Worm (Caenorhabditis elegans) whole organism, L1 larva: ENCODE data around the gene col-42.

Experiments
- C04F5.9 ChIP-seq: sonication (generic microtip); optimal IDR thresholded peaks from 2 replicates; lab custom pipeline; 2016; ENCODE audit warnings: missing genetic modification characterization, missing compliant biosample characterization
- C16A3.4 ChIP-seq: fragments of 150-350 bp; optimal IDR thresholded peaks from 2 replicates; lab custom pipeline; 2014; ENCODE audit warnings: missing biosample characterization, missing genetic modification characterization
- C34B4.2 ChIP-seq: sonication (generic microtip); optimal IDR thresholded peaks from 2 replicates; lab custom pipeline; 2017; ENCODE audit warnings: mild to moderate bottlenecking, missing genetic modification characterization, missing compliant biosample characterization
- Y116A8C.19 ChIP-seq: sonication (generic microtip); optimal IDR thresholded peaks from 2 replicates; lab custom pipeline; 2016; ENCODE audit warnings: missing compliant biosample characterization, missing genetic modification characterization, borderline replicate concordance
- alr-1 ChIP-seq: fragments of 200-800 bp; sonication (Bioruptor generic); optimal IDR thresholded peaks from 2 replicates; lab custom pipeline; 2018; ENCODE audit warnings: borderline replicate concordance, mild to moderate bottlenecking, missing genetic modification characterization, missing compliant biosample characterization
- ceh-63 ChIP-seq: fragments of 200-800 bp; sonication (Bioruptor generic); optimal IDR thresholded peaks from 2 replicates; lab custom pipeline; 2018; ENCODE audit warnings: mild to moderate bottlenecking, missing genetic modification characterization, missing compliant biosample characterization
- ceh-8 ChIP-seq: fragments of 200-800 bp; sonication (Bioruptor generic); optimal IDR thresholded peaks from 2 replicates; lab custom pipeline; 2018; ENCODE audit warnings: mild to moderate bottlenecking, missing genetic modification characterization, moderate library complexity, missing compliant biosample characterization
- ceh-82 ChIP-seq, 3 experiments: fragments of 150-350 bp in 1 of 3; sonication (generic microtip) in 2 of 3; optimal IDR thresholded peaks; 2 replicates each; lab custom pipeline; 2014 to 2017; ENCODE audit warnings: missing biosample characterization in 3 of 3, missing genetic modification characterization in 3 of 3
- ceh-90 ChIP-seq: sonication (generic microtip); optimal IDR thresholded peaks from 2 replicates; lab custom pipeline; 2016; ENCODE audit warnings: missing genetic modification characterization, missing compliant biosample characterization
- dpl-1 ChIP-seq, 3 experiments: fragments of 150-350 bp in 2 of 3; sonication (generic microtip) in 1 of 3; optimal IDR thresholded peaks; 2 replicates each; lab custom pipeline; 2014 to 2017; ENCODE audit warnings: missing biosample characterization in 3 of 3, missing genetic modification characterization in 3 of 3, missing genetic modification reagents in 3 of 3
- efl-1 ChIP-seq, 4 experiments: fragments of 150-350 bp; optimal IDR thresholded peaks in 3 of 4; peaks in 1 of 4; 1 replicate in 1 of 4; 2 replicates in 3 of 4; lab custom pipeline; 2014; ENCODE audit warnings: missing biosample characterization in 2 of 4, missing genetic modification characterization in 2 of 4, missing genetic modification reagents in 2 of 4
- efl-3 ChIP-seq: fragments of 200-800 bp; sonication (Bioruptor generic); optimal IDR thresholded peaks from 2 replicates; lab custom pipeline; 2018; ENCODE audit warnings: mild to moderate bottlenecking, missing genetic modification characterization, missing compliant biosample characterization
- egl-13 ChIP-seq: sonication (generic microtip); optimal IDR thresholded peaks from 2 replicates; lab custom pipeline; 2016; ENCODE audit warnings: missing genotype, missing genetic modification reagents, missing genetic modification characterization, missing compliant biosample characterization
- elt-3 ChIP-seq, 6 experiments: fragments of 150-350 bp in 1 of 6; sonication (generic microtip); optimal IDR thresholded peaks; 2 replicates each; lab custom pipeline; 2017 to 2018; ENCODE audit warnings: missing biosample characterization in 6 of 6, missing genetic modification characterization in 6 of 6, inconsistent platforms in 1 of 6
- ets-5 ChIP-seq: fragments of 200-800 bp; sonication (Bioruptor generic); IDR thresholded peaks from 2 replicates; pipeline ENCODE4 v1.3.6; 2022; ENCODE audit warnings: missing genetic modification characterization, missing compliant biosample characterization
- fkh-10 ChIP-seq: sonication (generic microtip); optimal IDR thresholded peaks from 2 replicates; lab custom pipeline; 2017; ENCODE audit warnings: missing biosample characterization, missing genetic modification reagents, missing genetic modification characterization
- grh-1 ChIP-seq: fragments of 200-800 bp; sonication (Bioruptor generic); IDR thresholded peaks from 2 replicates; pipeline ENCODE4 v1.3.6; 2022; ENCODE audit warnings: missing genetic modification reagents, missing genetic modification characterization, missing compliant biosample characterization
- isw-1 ChIP-seq: fragments of 200-800 bp; sonication (Bioruptor generic); IDR thresholded peaks from 2 replicates; pipeline ENCODE4 v1.3.6; 2022; ENCODE audit warnings: missing genetic modification characterization, missing compliant biosample characterization
- jun-1 ChIP-seq: fragments of 150-350 bp; optimal IDR thresholded peaks from 2 replicates; lab custom pipeline; 2014; ENCODE audit warnings: missing biosample characterization, missing genetic modification reagents, missing genetic modification characterization
- lin-15B ChIP-seq: fragments of 150-350 bp; sonication (generic microtip); optimal IDR thresholded peaks from 3 replicates; lab custom pipeline; 2014; ENCODE audit warnings: missing biosample characterization, missing genetic modification characterization
- lin-39 ChIP-seq: fragments of 150-350 bp; optimal IDR thresholded peaks from 2 replicates; lab custom pipeline; 2014; ENCODE audit warnings: missing biosample characterization, missing genetic modification reagents, missing genetic modification characterization
- mab-9 ChIP-seq: fragments of 200-800 bp; sonication (Bioruptor generic); IDR thresholded peaks from 2 replicates; pipeline ENCODE4 v1.3.6; 2022; ENCODE audit warnings: missing genetic modification reagents, missing genetic modification characterization, missing compliant biosample characterization
- nhr-19 ChIP-seq: fragments of 200-800 bp; sonication (Bioruptor generic); conservative IDR thresholded peaks from 2 replicates; pipeline ENCODE4 v1.3.6; 2022; ENCODE audit warnings: missing genetic modification characterization, missing compliant biosample characterization
- nhr-20 ChIP-seq: sonication (generic microtip); optimal IDR thresholded peaks from 2 replicates; lab custom pipeline; 2016; ENCODE audit warnings: mild to moderate bottlenecking, missing genetic modification characterization, missing compliant biosample characterization
- nhr-237 ChIP-seq: fragments of 150-350 bp; optimal IDR thresholded peaks from 2 replicates; lab custom pipeline; 2014; ENCODE audit warnings: missing biosample characterization, missing genetic modification characterization
- nhr-28 ChIP-seq: fragments of 150-350 bp; optimal IDR thresholded peaks from 2 replicates; lab custom pipeline; 2014; ENCODE audit warnings: missing biosample characterization, missing genetic modification characterization
- nhr-47 ChIP-seq: sonication (generic microtip); optimal IDR thresholded peaks from 2 replicates; lab custom pipeline; 2016; ENCODE audit warnings: mild to moderate bottlenecking, missing genetic modification characterization, moderate library complexity, missing compliant biosample characterization
- nhr-77 ChIP-seq: fragments of 150-350 bp; optimal IDR thresholded peaks from 2 replicates; lab custom pipeline; 2014; ENCODE audit warnings: missing biosample characterization, missing genetic modification characterization
- nhr-84 ChIP-seq: sonication (generic microtip); optimal IDR thresholded peaks from 2 replicates; lab custom pipeline; 2017; ENCODE audit warnings: missing biosample characterization, missing genetic modification characterization
- pag-3 ChIP-seq: sonication (generic microtip); optimal IDR thresholded peaks from 2 replicates; lab custom pipeline; 2017; ENCODE audit warnings: missing genetic modification characterization, mild to moderate bottlenecking, missing compliant biosample characterization, antibody characterized with exemption, borderline replicate concordance; ENCODE audit not compliant: insufficient read depth
- rnt-1 ChIP-seq: sonication (generic microtip); optimal IDR thresholded peaks from 2 replicates; lab custom pipeline; 2016; ENCODE audit warnings: mild to moderate bottlenecking, missing genetic modification characterization, moderate library complexity, missing compliant biosample characterization
- snu-23 ChIP-seq: sonication (generic microtip); optimal IDR thresholded peaks from 2 replicates; lab custom pipeline; 2016; ENCODE audit warnings: missing genetic modification characterization, missing compliant biosample characterization
- sptf-1 ChIP-seq: fragments of 150-350 bp; optimal IDR thresholded peaks from 2 replicates; lab custom pipeline; 2014; ENCODE audit warnings: missing biosample characterization, missing genetic modification characterization
- swsn-7 ChIP-seq: sonication (generic microtip); optimal IDR thresholded peaks from 2 replicates; lab custom pipeline; 2016; ENCODE audit warnings: missing genetic modification characterization, missing compliant biosample characterization
- tbx-2 ChIP-seq: sonication (generic microtip); optimal IDR thresholded peaks from 2 replicates; lab custom pipeline; 2016; ENCODE audit warnings: missing genetic modification characterization, missing compliant biosample characterization
- unc-86 ChIP-seq: sonication (generic microtip); optimal IDR thresholded peaks from 2 replicates; lab custom pipeline; 2016; ENCODE audit warnings: missing genetic modification characterization, missing compliant biosample characterization
- zip-4 ChIP-seq: fragments of 200-800 bp; sonication (Bioruptor generic); optimal IDR thresholded peaks from 2 replicates; lab custom pipeline; 2018; ENCODE audit warnings: mild to moderate bottlenecking, missing genetic modification characterization, moderate library complexity, missing compliant biosample characterization
- ztf-11 ChIP-seq, 2 experiments: sonication (generic microtip); optimal IDR thresholded peaks; 2 replicates each; lab custom pipeline; 2016 to 2017; ENCODE audit warnings: missing genetic modification characterization in 2 of 2, missing biosample characterization in 1 of 2, missing compliant biosample characterization in 1 of 2

col-42 gene

ce11 chrV:18614498-18614897 lies 23.8 kb upstream of the col-42 start (continued):
- peak; percentile 51 for TF ChIP-seq tbx-2 (tag; lab: Kevin White, UChicago)
- TF ChIP-seq elt-3 (tag; optimal IDR thresholded peaks at IDR 0.05; lab: Kevin White, UChicago): peak in 1 of 6 experiments; percentile 45
- TF ChIP-seq rnt-1 (tag; lab: Kevin White, UChicago): no peak
- no peak for TF ChIP-seq ceh-63 (GFP tag; lab: Kevin White, UChicago)
- peak; percentile 76 for TF ChIP-seq nhr-20 (tag; lab: Kevin White, UChicago)
- TF ChIP-seq alr-1 (tag; lab: Kevin White, UChicago): no peak
- no peak for TF ChIP-seq fkh-10 (GFP tag; lab: Kevin White, UChicago)
- peak; percentile 33 for TF ChIP-seq nhr-237
- TF ChIP-seq snu-23 (GFP tag; lab: Kevin White, UChicago): peak; percentile 78
- TF ChIP-seq sptf-1 (tag; lab: Kevin White, UChicago): no peak
- TF ChIP-seq isw-1: no peak
- TF ChIP-seq grh-1 (GFP tag; lab: Robert Waterston, UW): peak; percentile 87
- TF ChIP-seq, all 84 proteins: peak for 31

DNA sequence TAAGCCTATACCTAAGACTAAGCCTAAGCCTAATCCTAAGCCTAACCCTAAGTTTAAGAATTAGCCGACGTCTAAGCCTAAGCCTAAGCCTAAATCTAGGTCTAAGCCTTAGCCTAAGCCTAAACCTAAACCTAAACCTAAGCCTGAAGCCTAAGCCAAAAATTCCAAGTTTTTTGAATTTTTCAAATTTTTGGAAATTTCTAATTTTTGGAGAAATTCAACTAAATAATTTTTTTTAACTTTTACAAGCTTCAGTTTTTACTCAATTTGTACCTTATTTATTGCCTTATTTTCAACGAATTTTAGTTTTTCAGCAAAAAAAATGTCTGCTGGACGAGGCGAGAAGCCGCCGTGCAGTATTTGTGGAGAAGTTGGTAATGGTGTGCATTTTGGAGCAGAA lies 22.0 kb upstream of the col-42 start, which contains the start of gene nhr-70:
nhr-70 (plus strand) TSS at position 301 of the 400 bp plus-strand sequence.
- no peak for TF ChIP-seq mab-9 (GFP tag; lab: Robert Waterston, UW)
- no peak for TF ChIP-seq rnt-1 (tag; lab: Kevin White, UChicago)
- TF ChIP-seq lin-15B (tag; lab: Kevin White, UChicago): no peak
- TF ChIP-seq efl-3 (GFP tag; lab: Kevin White, UChicago): no peak
- TF ChIP-seq C04F5.9 (tag; lab: Kevin White, UChicago): no peak
- TF ChIP-seq unc-86: no peak
- TF ChIP-seq lin-39 (tag; lab: Kevin White, UChicago): no peak
- TF ChIP-seq nhr-19 (GFP tag; lab: Robert Waterston, UW): no peak
- TF ChIP-seq efl-1 (optimal IDR thresholded peaks at IDR 0.05; lab: Kevin White, UChicago): no peak
- TF ChIP-seq efl-1 (GFP tag; optimal IDR thresholded peaks at IDR 0.05 in 1 of 2; lab: Kevin White, UChicago): no peak
- no peak for TF ChIP-seq swsn-7 (tag; lab: Kevin White, UChicago)
- no peak for TF ChIP-seq dpl-1 (GFP tag; optimal IDR thresholded peaks at IDR 0.05; lab: Kevin White, UChicago)
- TF ChIP-seq ets-5 (GFP tag; lab: Robert Waterston, UW): no peak
- TF ChIP-seq Y116A8C.19 (tag; lab: Kevin White, UChicago): no peak
- no peak for TF ChIP-seq ceh-90 (tag; lab: Kevin White, UChicago)

ce11 chrV:18622462-18622861 lies 15.8 kb upstream of the col-42 start, which contains the start of gene Y69H2.1:
Gene Y69H2.1 (minus strand): TSS chrV:18622562.
- TF ChIP-seq C16A3.4 (tag; lab: Kevin White, UChicago): no peak
- no peak for TF ChIP-seq nhr-77 (tag; lab: Kevin White, UChicago)
- no peak for TF ChIP-seq nhr-19 (GFP tag; lab: Robert Waterston, UW)
- TF ChIP-seq jun-1: no peak
- no peak for TF ChIP-seq efl-1 (optimal IDR thresholded peaks at IDR 0.05; lab: Kevin White, UChicago)
- no peak for TF ChIP-seq efl-1 (GFP tag; optimal IDR thresholded peaks at IDR 0.05 in 1 of 2; lab: Kevin White, UChicago)
- peak; percentile 3 for TF ChIP-seq rnt-1 (tag; lab: Kevin White, UChicago)

- TF ChIP-seq Y116A8C.19 (tag; lab: Kevin White, UChicago): no peak
- TF ChIP-seq ceh-8 (GFP tag; lab: Kevin White, UChicago): no peak
- no peak for TF ChIP-seq efl-3 (GFP tag; lab: Kevin White, UChicago)
- no peak for TF ChIP-seq nhr-84 (tag; lab: Kevin White, UChicago)
- no peak for TF ChIP-seq nhr-19 (GFP tag; lab: Robert Waterston, UW)
- no peak for TF ChIP-seq pag-3 (tag; lab: Kevin White, UChicago)
- TF ChIP-seq ztf-11 (tag; optimal IDR thresholded peaks at IDR 0.05; lab: Kevin White, UChicago): no peak
- TF ChIP-seq ceh-82 (tag; optimal IDR thresholded peaks at IDR 0.05; lab: Kevin White, UChicago): no peak
- TF ChIP-seq nhr-47 (tag; lab: Kevin White, UChicago): no peak
- no peak for TF ChIP-seq egl-13
- no peak for TF ChIP-seq nhr-20 (tag; lab: Kevin White, UChicago)
- no peak for TF ChIP-seq nhr-28 (tag; lab: Kevin White, UChicago)
- TF ChIP-seq C34B4.2: no peak
- TF ChIP-seq zip-4 (GFP tag; lab: Kevin White, UChicago): no peak
Observed at ce11 chrV:18626764-18627163, 11.5 kb upstream of the col-42 start, which contains the start of gene Y69H2.15. Gene Y69H2.15 (minus strand): TSS chrV:18626864.
